Worm (Caenorhabditis elegans): Measurements from ENCODE around the gene ZK945.4.

Gene ZK945.4

DNA sequence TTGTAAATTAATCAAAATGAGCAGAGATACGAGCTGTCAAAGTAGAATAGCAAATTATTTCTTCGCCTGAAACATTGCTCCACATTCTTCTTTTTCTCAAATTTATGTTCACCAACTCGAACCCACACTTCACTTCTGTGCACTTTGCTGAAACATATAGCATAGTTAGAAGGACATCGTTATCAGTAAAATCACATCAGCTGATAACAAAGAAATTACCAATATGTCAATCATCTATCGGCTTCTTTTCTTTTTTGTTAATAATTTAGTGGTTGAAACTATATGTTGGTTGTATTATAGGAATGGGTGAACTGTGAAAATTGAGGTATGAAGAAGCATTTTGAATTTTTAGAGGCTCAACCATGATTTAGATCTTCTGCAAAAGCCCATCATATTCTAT is 10.3 kb downstream of the ZK945.4 start:
- peak; percentile 6 for TF ChIP-seq elt-2 (tag; optimal IDR thresholded peaks at IDR 0.05)
- TF ChIP-seq nhr-76 (tag; optimal IDR thresholded peaks at IDR 0.05) = no peak
- TF ChIP-seq tlp-1 (tag; optimal IDR thresholded peaks at IDR 0.05) = peak; percentile 23

DNA sequence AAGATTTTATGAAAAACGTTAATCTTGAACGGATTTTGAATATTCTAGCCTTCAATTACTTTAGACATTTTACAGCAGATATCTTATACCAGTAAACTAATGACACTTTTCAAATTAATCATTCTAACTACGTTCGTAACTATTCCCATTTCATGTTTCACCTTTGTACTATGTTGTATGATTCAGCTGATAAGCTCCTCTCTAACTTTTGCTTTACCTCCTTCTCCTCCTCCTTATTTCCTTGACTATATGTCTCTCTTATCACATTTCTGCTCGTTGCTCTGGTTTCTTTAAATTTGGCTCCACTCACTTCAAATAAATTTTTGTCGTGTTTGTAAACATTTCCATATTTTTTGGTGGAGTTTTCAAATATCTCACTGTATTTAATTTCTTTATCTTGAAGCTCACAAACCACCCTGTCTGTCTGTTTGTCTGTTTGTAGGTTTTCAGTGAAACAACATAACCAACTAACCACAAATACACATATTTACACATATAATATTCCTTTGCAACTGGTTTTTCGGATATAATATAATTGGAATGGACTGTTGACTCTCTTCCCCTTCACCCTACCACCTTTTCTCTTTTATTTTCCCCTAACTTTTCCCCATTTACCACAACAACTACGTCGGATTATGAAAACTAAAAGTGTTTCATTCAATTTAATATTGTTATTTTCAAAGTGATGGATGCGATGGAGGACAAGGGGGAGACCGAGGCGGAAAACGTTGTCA is 11.1 kb downstream of the ZK945.4 start, which contains the start of gene lact-2:
Gene lact-2, plus strand, starts transcription at position 684 of the 734 bp plus-strand sequence.
- peak; percentile 57 for TF ChIP-seq elt-2 (tag; optimal IDR thresholded peaks at IDR 0.05)
- no peak for TF ChIP-seq efl-1 (optimal IDR thresholded peaks at IDR 0.05)
- peak in 1 of 2 experiments; percentile 87 for TF ChIP-seq efl-1 (GFP tag; optimal IDR thresholded peaks at IDR 0.05 in 1 of 2)
- TF ChIP-seq fkh-4 (tag; optimal IDR thresholded peaks at IDR 0.05; ENCODE audit: borderline replicate concordance) = no peak
- TF ChIP-seq blmp-1 (tag; optimal IDR thresholded peaks at IDR 0.05) = peak; percentile 36

DNA sequence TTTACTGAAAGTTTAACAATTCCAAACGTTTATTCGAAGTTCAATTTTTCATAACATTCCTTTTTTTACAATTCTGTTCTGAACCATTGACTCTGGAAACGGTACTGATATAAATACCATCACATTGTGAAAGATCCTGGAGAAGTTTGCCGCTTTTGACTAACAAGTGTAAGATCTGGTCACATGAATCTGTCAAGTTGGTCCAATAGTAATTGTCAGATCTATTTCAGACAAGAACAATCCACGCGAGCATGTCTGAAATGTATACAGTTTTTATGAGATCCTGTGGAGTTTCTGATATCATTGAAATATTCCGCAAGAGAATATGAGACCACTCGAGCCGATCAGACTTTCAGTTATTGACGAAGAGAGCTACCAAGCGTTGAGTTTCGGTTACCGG is 12.4 kb downstream of the ZK945.4 start:
- TF ChIP-seq unc-30 (tag; optimal IDR thresholded peaks at IDR 0.05) (no peak), nhr-28 (tag; optimal IDR thresholded peaks at IDR 0.05) (no peak), efl-1 (optimal IDR thresholded peaks at IDR 0.05) (no peak), efl-1 (GFP tag; optimal IDR thresholded peaks at IDR 0.05 in 1 of 2) (peak in 1 of 2 experiments; percentile 79)

DNA sequence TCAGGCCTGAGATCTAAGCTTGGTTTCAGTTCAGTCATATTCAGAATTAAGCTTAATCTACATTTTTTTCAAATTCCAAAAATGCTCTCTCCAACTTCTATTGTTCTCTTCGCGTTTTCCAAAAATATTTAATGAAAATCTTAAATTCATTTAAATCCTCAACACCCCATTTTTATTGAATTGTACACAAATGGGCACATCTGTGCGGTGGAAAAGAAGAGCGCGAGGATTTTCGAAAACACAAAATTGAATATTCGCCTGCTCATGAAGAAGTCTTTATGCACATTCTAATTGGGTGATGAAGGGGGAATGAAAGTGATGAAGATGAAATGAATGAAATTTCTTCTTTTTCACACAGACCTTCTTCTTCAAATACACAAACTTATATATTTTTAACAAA is 21.0 kb downstream of the ZK945.4 start:
- TF ChIP-seq grh-1 (GFP tag; IDR thresholded peaks at IDR 0.05) (no peak), ztf-11 (tag; optimal IDR thresholded peaks at IDR 0.05) (no peak), snu-23 (GFP tag; optimal IDR thresholded peaks at IDR 0.05) (no peak), nhr-90 (tag; optimal IDR thresholded peaks at IDR 0.05; ENCODE audit: poor library complexity) (no peak), sptf-1 (tag; optimal IDR thresholded peaks at IDR 0.05) (no peak), ceh-63 (GFP tag; optimal IDR thresholded peaks at IDR 0.05) (no peak), vab-15 (tag; optimal IDR thresholded peaks at IDR 0.05) (no peak), elt-3 (tag; optimal IDR thresholded peaks at IDR 0.05) (no peak), irx-1 (tag; optimal IDR thresholded peaks at IDR 0.05) (no peak)

DNA sequence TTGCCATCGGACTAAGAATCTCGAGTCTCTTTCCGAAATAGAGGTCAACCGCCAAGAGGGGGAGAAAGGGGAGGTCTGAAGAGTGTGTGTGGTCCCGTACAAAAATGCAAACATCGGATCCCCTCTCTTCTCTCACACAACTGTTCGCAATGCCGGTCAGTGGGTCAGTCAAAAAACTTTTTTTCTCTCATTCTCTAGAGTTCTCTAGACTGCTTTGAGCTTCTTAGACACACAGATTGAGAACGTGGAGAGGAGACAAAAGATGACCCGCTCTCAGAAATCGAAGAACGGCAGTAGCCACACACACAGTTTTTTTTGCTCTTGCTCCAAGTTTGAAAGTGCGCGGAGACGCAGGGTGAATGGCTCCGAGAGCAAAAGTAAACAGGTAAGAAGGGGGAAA is 29.7 kb downstream of the ZK945.4 start:
- no peak for TF ChIP-seq unc-130 (tag; optimal IDR thresholded peaks at IDR 0.05)
- TF ChIP-seq mdl-1 (tag; optimal IDR thresholded peaks at IDR 0.05) = no peak
- TF ChIP-seq nhr-77 (tag; optimal IDR thresholded peaks at IDR 0.05) = peak; percentile 3
- peak; percentile 24 for TF ChIP-seq lin-14 (GFP tag; optimal IDR thresholded peaks at IDR 0.05)

DNA sequence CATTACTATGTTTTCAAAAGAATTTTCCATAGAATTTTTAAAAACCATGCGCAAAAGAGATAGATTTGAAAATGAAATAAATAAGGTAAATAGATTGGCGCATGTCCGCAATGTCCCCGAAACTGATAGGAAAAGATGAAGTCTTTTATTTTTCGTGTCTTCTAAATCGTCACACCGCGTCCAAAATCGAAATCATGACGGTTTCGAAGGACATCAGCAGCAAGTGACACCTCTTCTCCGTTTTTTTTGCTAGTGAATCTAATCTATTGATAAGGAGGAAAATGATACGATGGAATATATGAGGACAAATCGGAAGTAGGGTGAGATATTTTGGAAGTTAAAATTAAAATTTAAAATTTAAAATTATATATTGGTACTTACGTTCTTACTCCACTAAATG is 31.5 kb downstream of the ZK945.4 start:
- TF ChIP-seq sup-37 (GFP tag; optimal IDR thresholded peaks at IDR 0.05) (no peak), tbx-2 (tag; optimal IDR thresholded peaks at IDR 0.05) (no peak), elt-3 (tag; optimal IDR thresholded peaks at IDR 0.05) (peak in 5 of 6 experiments; percentile 79 to 97 (median 95)), C16A3.4 (tag; optimal IDR thresholded peaks at IDR 0.05) (no peak), ceh-82 (tag; optimal IDR thresholded peaks at IDR 0.05) (no peak), Y116A8C.19 (tag; optimal IDR thresholded peaks at IDR 0.05; ENCODE audit: borderline replicate concordance) (no peak), nhr-47 (tag; optimal IDR thresholded peaks at IDR 0.05) (no peak), nhr-20 (tag; optimal IDR thresholded peaks at IDR 0.05) (no peak), nhr-237 (tag; optimal IDR thresholded peaks at IDR 0.05) (no peak), ztf-4 (tag; optimal IDR thresholded peaks at IDR 0.05) (no peak), nhr-28 (tag; optimal IDR thresholded peaks at IDR 0.05) (no peak), skn-1 (tag; optimal IDR thresholded peaks at IDR 0.05) (no peak), nhr-85 (tag) (peak; percentile 59), lin-14 (GFP tag; optimal IDR thresholded peaks at IDR 0.05) (peak; percentile 42), blmp-1 (tag; optimal IDR thresholded peaks at IDR 0.05) (peak; percentile 87), sox-4 (tag; optimal IDR thresholded peaks at IDR 0.05) (no peak)
